Fruit fly (Drosophila melanogaster): ENCODE results near the gene Jig.

Gene Jig

DNA sequence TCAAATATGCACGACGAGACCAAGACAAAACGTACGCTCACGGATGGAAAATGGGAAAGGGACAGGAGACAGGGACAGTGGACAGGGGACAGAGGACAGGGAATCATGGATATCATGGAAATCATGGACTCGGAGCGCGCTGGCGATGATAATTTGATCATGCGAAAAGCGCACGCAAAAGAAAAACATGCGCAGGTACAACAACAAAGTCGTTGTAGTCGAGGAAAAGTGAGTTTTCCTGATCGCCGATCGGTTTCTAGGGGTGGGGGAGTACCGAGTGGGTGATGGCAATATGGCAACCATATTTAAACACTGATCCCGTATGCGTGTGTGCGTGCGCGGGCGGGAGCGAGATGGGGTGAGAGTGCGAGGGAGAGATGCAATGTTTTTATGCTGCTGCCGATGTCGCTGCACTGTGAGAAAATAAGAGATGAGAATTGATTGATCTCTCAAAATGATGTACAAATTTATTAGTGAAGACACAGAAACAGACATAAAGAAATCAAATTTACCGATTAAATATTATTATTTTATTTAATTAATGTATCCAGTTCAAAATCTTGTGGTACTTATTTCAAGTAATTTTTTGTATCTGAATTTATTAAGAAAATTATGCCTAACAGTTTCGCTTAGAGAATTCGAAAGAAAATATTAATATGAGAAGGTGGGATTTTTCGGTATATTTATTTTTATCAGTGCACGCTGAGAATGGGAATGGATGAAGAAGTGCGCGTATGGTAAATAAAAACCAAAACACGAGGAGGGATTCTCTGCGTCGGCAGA, 30.2 kb downstream of the Jig start (continued):
- peak; percentile 93 for TF ChIP-seq CG16815 (GFP tag; optimal IDR thresholded peaks at IDR 0.05)
- TF ChIP-seq CG7271 (tag; optimal IDR thresholded peaks at IDR 0.05), result peak; percentile 90
- TF ChIP-seq dpn (GFP tag; optimal IDR thresholded peaks at IDR 0.05), result peak in 1 of 2 experiments; percentile 81
- TF ChIP-seq ato (GFP tag; IDR thresholded peaks at IDR 0.05; ENCODE audit: partially characterized antibody), result no peak
- peak; percentile 93 for TF ChIP-seq CG13775 (GFP tag; optimal IDR thresholded peaks at IDR 0.05)
- TF ChIP-seq CG7963 (GFP tag; IDR thresholded peaks at IDR 0.05; ENCODE audit: partially characterized antibody), result no peak
- peak; percentile 88 for TF ChIP-seq CG7839 (tag; optimal IDR thresholded peaks at IDR 0.05)
- TF ChIP-seq Meics (GFP tag; optimal IDR thresholded peaks at IDR 0.05), result peak; percentile 45
- TF ChIP-seq chif (GFP tag; optimal IDR thresholded peaks at IDR 0.05), result peak in 1 of 2 experiments; percentile 64
- TF ChIP-seq CG30403 (GFP tag; optimal IDR thresholded peaks at IDR 0.05), result peak; percentile 89
- no peak for TF ChIP-seq h (optimal IDR thresholded peaks at IDR 0.05)
- TF ChIP-seq jigr1 (GFP tag; IDR thresholded peaks at IDR 0.05), result peak; percentile 55; the same call in 1 of the 3 replicates
- peak; percentile 59 for TF ChIP-seq TFAM (GFP tag; optimal IDR thresholded peaks at IDR 0.05)
- TF ChIP-seq unpg (GFP tag; optimal IDR thresholded peaks at IDR 0.05), result peak; percentile 88
- peak; percentile 74 for TF ChIP-seq CG32767 (GFP tag; IDR thresholded peaks at IDR 0.05)
- TF ChIP-seq ro (GFP tag; IDR thresholded peaks at IDR 0.05), result peak; percentile 70; the same call in 1 of the 2 replicates
- TF ChIP-seq CG4617 (GFP tag; optimal IDR thresholded peaks at IDR 0.05; ENCODE audit: borderline replicate concordance), result peak; percentile 47
- no peak for TF ChIP-seq zen2 (GFP tag; IDR thresholded peaks at IDR 0.05; ENCODE audit: partially characterized antibody)
- peak; percentile 67 for TF ChIP-seq CG12219 (GFP tag; optimal IDR thresholded peaks at IDR 0.05)
- peak; percentile 47 for TF ChIP-seq Jarid2 (GFP tag; optimal IDR thresholded peaks at IDR 0.05)
- peak; percentile 83 for TF ChIP-seq Hr3 (GFP tag; optimal IDR thresholded peaks at IDR 0.05)
- TF ChIP-seq CG4424 (GFP tag; optimal IDR thresholded peaks at IDR 0.05), result peak; percentile 90
- TF ChIP-seq CG1647 (GFP tag; optimal IDR thresholded peaks at IDR 0.05), result peak; percentile 15
- peak; percentile 85 for TF ChIP-seq CG2875 (GFP tag; optimal IDR thresholded peaks at IDR 0.05)
- TF ChIP-seq klu (GFP tag; IDR thresholded peaks at IDR 0.05), result 0 out of 2 replicates have a peak, but pooled peaks have one; percentile 24
- TF ChIP-seq Max (GFP tag; optimal IDR thresholded peaks at IDR 0.05), result peak; percentile 73
- no peak for TF ChIP-seq CG12236 (GFP tag; optimal IDR thresholded peaks at IDR 0.05)
- peak; percentile 59 for TF ChIP-seq ind (GFP tag; optimal IDR thresholded peaks at IDR 0.05)
- no peak for TF ChIP-seq C15 (GFP tag; IDR thresholded peaks at IDR 0.05)
- TF ChIP-seq vfl (GFP tag; optimal IDR thresholded peaks at IDR 0.05), result no peak
- TF ChIP-seq gt (GFP tag; IDR thresholded peaks at IDR 0.05), result peak; percentile 69
- TF ChIP-seq MBD-R2 (GFP tag; IDR thresholded peaks at IDR 0.05), result no peak
- TF ChIP-seq CG5180 (GFP tag; optimal IDR thresholded peaks at IDR 0.05), result peak; percentile 64
- 0 out of 2 replicates have a peak, but pooled peaks have one; percentile 29 for TF ChIP-seq H2.0 (GFP tag; IDR thresholded peaks at IDR 0.05)
- peak; percentile 33; the same call in 1 of the 2 replicates for TF ChIP-seq Nf-YA (GFP tag; IDR thresholded peaks at IDR 0.05)
- peak; percentile 81 for TF ChIP-seq Nf-YB (GFP tag; optimal IDR thresholded peaks at IDR 0.05)
- TF ChIP-seq ac (GFP tag; optimal IDR thresholded peaks at IDR 0.05), result peak; percentile 86
- TF ChIP-seq Neu2 (GFP tag; optimal IDR thresholded peaks at IDR 0.05; ENCODE audit: borderline replicate concordance), result no peak
- peak; percentile 24 for TF ChIP-seq CG17186 (GFP tag; optimal IDR thresholded peaks at IDR 0.05)
- peak; percentile 97 for TF ChIP-seq zf30C (GFP tag; optimal IDR thresholded peaks at IDR 0.05)
- TF ChIP-seq CG17912 (GFP tag; optimal IDR thresholded peaks at IDR 0.05), result no peak
- TF ChIP-seq Vsx1 (GFP tag; optimal IDR thresholded peaks at IDR 0.05), result peak; percentile 74
- peak; percentile 41; the same call in 2 of the 3 replicates for TF ChIP-seq Mrtf (GFP tag; IDR thresholded peaks at IDR 0.05)
- no peak for TF ChIP-seq CG7928 (GFP tag; optimal IDR thresholded peaks at IDR 0.05)
- peak; percentile 74 for TF ChIP-seq ewg (GFP tag; optimal IDR thresholded peaks at IDR 0.05)
- no peak for TF ChIP-seq MESR4 (GFP tag; optimal IDR thresholded peaks at IDR 0.05)
- TF ChIP-seq CG18599 (GFP tag; optimal IDR thresholded peaks at IDR 0.05), result peak; percentile 72
